Fruit fly (Drosophila melanogaster): ENCODE measurements around the gene CG15747.

CG15747 gene

dm6 chrX:13383770-13384169 is 45.7 kb downstream of the CG15747 start (continued):
- TF ChIP-seq CG12155 (GFP tag; optimal IDR thresholded peaks at IDR 0.05) (peak; percentile 52), btn (GFP tag; optimal IDR thresholded peaks at IDR 0.05) (no peak), CG14667 (GFP tag; IDR thresholded peaks at IDR 0.05) (peak; percentile 30; the same call in 1 of the 2 replicates), HLH4C (GFP tag; IDR thresholded peaks at IDR 0.05; ENCODE audit: partially characterized antibody) (no peak), Dip3 (GFP tag; optimal IDR thresholded peaks at IDR 0.05) (peak; percentile 47), CG5180 (GFP tag; optimal IDR thresholded peaks at IDR 0.05) (peak; percentile 12), CG2120 (GFP tag; optimal IDR thresholded peaks at IDR 0.05) (peak; percentile 78), zen2 (GFP tag; IDR thresholded peaks at IDR 0.05; ENCODE audit: partially characterized antibody) (no peak), lmd (GFP tag; IDR thresholded peaks at IDR 0.05) (peak; percentile 33; the same call in 1 of the 2 replicates), D19A (tag; optimal IDR thresholded peaks at IDR 0.05) (peak; percentile 12), Xrp1 (GFP tag; IDR thresholded peaks at IDR 0.05) (peak; percentile 34), az2 (GFP tag; optimal IDR thresholded peaks at IDR 0.05) (peak; percentile 56), CG3407 (GFP tag; optimal IDR thresholded peaks at IDR 0.05) (no peak), CG2875 (GFP tag; optimal IDR thresholded peaks at IDR 0.05) (no peak), CG6765 (GFP tag; optimal IDR thresholded peaks at IDR 0.05) (peak; percentile 50), CG3847 (GFP tag; IDR thresholded peaks at IDR 0.05) (no peak), HLH3B (GFP tag; IDR thresholded peaks at IDR 0.05) (no peak), CG33213 (GFP tag; optimal IDR thresholded peaks at IDR 0.05) (peak; percentile 33), CG3838 (GFP tag; optimal IDR thresholded peaks at IDR 0.05) (no peak), Optix (GFP tag; IDR thresholded peaks at IDR 0.05) (0 out of 3 replicates have a peak, but pooled peaks have one; percentile 45), CG14710 (tag; optimal IDR thresholded peaks at IDR 0.05) (peak; percentile 13), Dek (tag; optimal IDR thresholded peaks at IDR 0.05) (peak; percentile 51), crc (GFP tag; optimal IDR thresholded peaks at IDR 0.05) (no peak), h (optimal IDR thresholded peaks at IDR 0.05) (peak; percentile 62), CG7372 (GFP tag; IDR thresholded peaks at IDR 0.05) (no peak), mld (GFP tag; IDR thresholded peaks at IDR 0.05; ENCODE audit: partially characterized antibody) (no peak), cad (GFP tag; optimal IDR thresholded peaks at IDR 0.05) (no peak), yki (optimal IDR thresholded peaks at IDR 0.05) (no peak), NK7.1 (GFP tag; optimal IDR thresholded peaks at IDR 0.05) (no peak), pho (GFP tag; optimal IDR thresholded peaks at IDR 0.05) (peak; percentile 62), nau (GFP tag; optimal IDR thresholded peaks at IDR 0.05) (no peak), CG12071 (GFP tag; optimal IDR thresholded peaks at IDR 0.05) (peak; percentile 35), Trl (optimal IDR thresholded peaks at IDR 0.05) (no peak), Trl (GFP tag; optimal IDR thresholded peaks at IDR 0.05) (peak; percentile 75), CG3995 (GFP tag; optimal IDR thresholded peaks at IDR 0.05) (no peak), CG9727 (GFP tag; optimal IDR thresholded peaks at IDR 0.05) (peak; percentile 10), CG3163 (GFP tag; optimal IDR thresholded peaks at IDR 0.05) (peak; percentile 46), CG13775 (GFP tag; optimal IDR thresholded peaks at IDR 0.05) (peak; percentile 17), scrt (GFP tag; optimal IDR thresholded peaks at IDR 0.05) (no peak), Max (GFP tag; optimal IDR thresholded peaks at IDR 0.05) (peak; percentile 32), hbn (GFP tag; IDR thresholded peaks at IDR 0.05; ENCODE audit: partially characterized antibody) (no peak), CG13624 (GFP tag; optimal IDR thresholded peaks at IDR 0.05) (peak; percentile 70), CG6254 (GFP tag; optimal IDR thresholded peaks at IDR 0.05) (no peak), CG11247 (GFP tag; IDR thresholded peaks at IDR 0.05) (peak; percentile 41; the same call in 1 of the 2 replicates), pfk (GFP tag; optimal IDR thresholded peaks at IDR 0.05) (peak; percentile 11), Sry-β (GFP tag; optimal IDR thresholded peaks at IDR 0.05) (no peak), zf30C (GFP tag; optimal IDR thresholded peaks at IDR 0.05) (no peak), cas (GFP tag; IDR thresholded peaks at IDR 0.05) (0 out of 2 replicates have a peak, but pooled peaks have one; percentile 20), Hmx (GFP tag; optimal IDR thresholded peaks at IDR 0.05) (no peak), CG14014 (GFP tag; IDR thresholded peaks at IDR 0.05) (peak; percentile 66), ash1 (GFP tag; optimal IDR thresholded peaks at IDR 0.05) (peak; percentile 41), pum (GFP tag; optimal IDR thresholded peaks at IDR 0.05) (peak; percentile 64)
